Fruit fly (Drosophila melanogaster) Kc167 (cell line): ENCODE measurements around the gene CG9981.

ENCODE experiments used
- insv ChIP-seq: fragments of >200 bp; optimal IDR thresholded peaks from 3 replicates; lab custom pipeline; 2018; ENCODE audit warnings: missing external identifiers
- psq ChIP-seq: fragments of >200 bp; optimal IDR thresholded peaks from 2 replicates; lab custom pipeline; 2017; ENCODE audit warnings: missing external identifiers
- ttk ChIP-seq: sonication (Bioruptor generic); optimal IDR thresholded peaks from 2 replicates; lab custom pipeline; 2017; ENCODE audit warnings: missing external identifiers

- TF ChIP-seq psq (lab: Kevin White, UChicago): no peak
- no peak for TF ChIP-seq ttk (lab: Kevin White, UChicago)
- TF ChIP-seq insv (lab: Kevin White, UChicago): no peak
Measured at dm6 chrX:16403811-16404420, 1.0 kb downstream of the CG9981 start.
